Worm (Caenorhabditis elegans) whole organism, L2 larva: Measurements from ENCODE around the gene F52E1.5.

Experiments
- nhr-129 ChIP-seq: fragments of 150-350 bp; optimal IDR thresholded peaks from 2 replicates; lab custom pipeline; 2014; ENCODE audit warnings: missing biosample characterization, missing genetic modification characterization
- nhr-237 ChIP-seq: fragments of 150-350 bp; optimal IDR thresholded peaks from 2 replicates; lab custom pipeline; 2014; ENCODE audit warnings: missing biosample characterization, missing genetic modification characterization

ce11 chrV:8384809-8385208, 5.5 kb downstream of the F52E1.5 start:
- TF ChIP-seq nhr-237 (tag; lab: Kevin White, UChicago) (no peak), nhr-129 (tag; lab: Kevin White, UChicago) (no peak)
